Worm (Caenorhabditis elegans) whole organism, young adult: ENCODE results near the gene Y17G7B.12.

Source experiments
- Y79H2A.3 ChIP-seq: fragments of 200-800 bp; sonication (Bioruptor generic); conservative IDR thresholded peaks from 2 replicates; pipeline ENCODE4 v1.3.6; 2022; ENCODE audit warnings: missing genetic modification reagents, missing genetic modification characterization, missing compliant biosample characterization
- Y95B8A.8 ChIP-seq: fragments of 200-800 bp; sonication (Bioruptor generic); IDR thresholded peaks from 2 replicates; pipeline ENCODE4 v1.3.6; 2022; ENCODE audit warnings: missing genetic modification reagents, missing genetic modification characterization, missing compliant biosample characterization
- ZK185.1 ChIP-seq: sonication (generic microtip); optimal IDR thresholded peaks from 2 replicates; lab custom pipeline; 2016; ENCODE audit warnings: mild to moderate bottlenecking, missing genetic modification characterization, missing compliant biosample characterization; ENCODE audit not compliant: poor library complexity, severe bottlenecking
- attf-5 ChIP-seq: fragments of 200-800 bp; sonication (Bioruptor generic); optimal IDR thresholded peaks from 2 replicates; lab custom pipeline; 2018; ENCODE audit warnings: mild to moderate bottlenecking, missing genetic modification characterization, missing compliant biosample characterization
- bed-1 ChIP-seq: fragments of 200-800 bp; sonication (Bioruptor generic); IDR thresholded peaks from 2 replicates; pipeline ENCODE4 v1.3.6; 2022; ENCODE audit warnings: missing genetic modification reagents, missing genetic modification characterization, missing compliant biosample characterization
- ceh-100 ChIP-seq: fragments of 200-800 bp; sonication (Bioruptor generic); IDR thresholded peaks from 2 replicates; pipeline ENCODE4 v1.3.6; 2022; ENCODE audit warnings: missing genetic modification reagents, missing genetic modification characterization, missing compliant biosample characterization
- ceh-40 ChIP-seq: fragments of 200-800 bp; sonication (Bioruptor generic); IDR thresholded peaks from 2 replicates; pipeline ENCODE4 v1.3.6; 2022; ENCODE audit warnings: missing genetic modification characterization, missing compliant biosample characterization
- dpl-1 ChIP-seq: fragments of 150-350 bp; optimal IDR thresholded peaks from 2 replicates; lab custom pipeline; 2014; ENCODE audit warnings: missing biosample characterization, missing genetic modification reagents, missing genetic modification characterization
- egl-18 ChIP-seq: fragments of 200-800 bp; sonication (Bioruptor generic); IDR thresholded peaks from 2 replicates; pipeline ENCODE4 v1.3.6; 2022; ENCODE audit warnings: missing genetic modification reagents, missing genetic modification characterization, missing compliant biosample characterization
- lir-1 ChIP-seq: fragments of 200-800 bp; sonication (Bioruptor generic); conservative IDR thresholded peaks from 2 replicates; pipeline ENCODE4 v1.3.6; 2022; ENCODE audit warnings: missing genetic modification reagents, missing genetic modification characterization, missing compliant biosample characterization
- nfya-2 ChIP-seq: fragments of 200-800 bp; sonication (Bioruptor generic); IDR thresholded peaks from 2 replicates; pipeline ENCODE4 v1.3.6; 2022; ENCODE audit warnings: missing genetic modification reagents, missing genetic modification characterization, missing compliant biosample characterization
- pha-4 ChIP-seq: fragments of 150-350 bp; sonication (generic microtip); optimal IDR thresholded peaks from 2 replicates; lab custom pipeline; 2014; ENCODE audit warnings: missing biosample characterization, missing genetic modification reagents, missing genetic modification characterization

DNA sequence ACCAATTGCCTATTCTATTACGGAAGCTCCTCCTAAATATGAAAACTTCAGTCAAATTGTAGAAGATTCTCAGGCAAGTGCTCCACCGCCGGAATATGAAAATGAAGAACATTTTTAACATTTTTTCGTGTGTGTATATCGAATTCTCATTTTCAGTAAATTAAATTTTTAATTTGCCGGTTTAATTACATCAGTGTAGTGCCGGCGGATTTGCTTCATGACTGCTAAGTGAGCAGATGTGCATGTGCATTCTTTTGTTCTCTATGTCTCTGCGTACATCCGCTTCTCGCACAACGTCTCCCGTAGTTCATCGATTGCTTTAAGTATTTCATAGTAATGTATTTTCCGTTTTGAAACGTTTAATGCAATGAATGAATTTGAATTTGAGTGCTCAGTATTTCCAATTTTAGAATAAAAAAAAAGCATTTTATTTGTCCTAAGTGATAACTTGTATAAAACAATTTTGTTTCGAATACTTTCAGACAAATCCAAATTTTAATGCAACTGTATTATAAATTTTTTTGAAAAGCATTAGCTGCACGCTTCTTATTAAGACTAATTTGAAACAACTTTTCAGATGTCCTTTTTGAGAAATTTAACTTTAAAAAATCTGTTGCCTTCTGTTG is 43.9 kb downstream of the Y17G7B.12 start, which contains the start of gene Y17G7B.22:
- TF ChIP-seq pha-4 (tag; lab: Kevin White, UChicago) (no peak), nfya-2 (GFP tag; lab: Robert Waterston, UW) (no peak), bed-1 (GFP tag; lab: Robert Waterston, UW) (no peak), egl-18 (GFP tag; lab: Robert Waterston, UW) (no peak), attf-5 (GFP tag; lab: Kevin White, UChicago) (no peak), ceh-40 (no peak), Y79H2A.3 (GFP tag; lab: Robert Waterston, UW) (no peak), dpl-1 (GFP tag; lab: Kevin White, UChicago) (no peak), ceh-100 (GFP tag; lab: Robert Waterston, UW) (no peak), ZK185.1 (tag; lab: Kevin White, UChicago) (no peak), Y95B8A.8 (GFP tag; lab: Robert Waterston, UW) (no peak), lir-1 (GFP tag; lab: Robert Waterston, UW) (no peak)
